Worm (Caenorhabditis elegans) whole organism, L4/young adult: ENCODE results near the gene F53F4.16.

Experiments
- W03F9.2 ChIP-seq: fragments of 150-350 bp; optimal IDR thresholded peaks from 2 replicates; lab custom pipeline; 2014; ENCODE audit warnings: missing biosample characterization, missing genetic modification characterization
- dao-5 ChIP-seq: sonication (generic microtip); optimal IDR thresholded peaks from 2 replicates; lab custom pipeline; 2016; ENCODE audit warnings: missing genotype, missing genetic modification characterization, moderate library complexity, missing compliant biosample characterization
- him-1 ChIP-seq: sonication (generic microtip); optimal IDR thresholded peaks from 2 replicates; lab custom pipeline; 2016; ENCODE audit warnings: missing genotype, missing genetic modification reagents, missing genetic modification characterization, missing compliant biosample characterization

- TF ChIP-seq him-1: no peak
- peak; percentile 23 for TF ChIP-seq W03F9.2
- no peak for TF ChIP-seq dao-5 (tag; lab: Kevin White, UChicago)
Measured at ce11 chrV:13591504-13592174, 30.0 kb downstream of the F53F4.16 start, which contains the start of gene tbcb-1.
